Fruit fly (Drosophila melanogaster): ENCODE data around the gene CG14671.

The CG14671 gene

dm6 chr3R:5517002-5517875 lies 47.4 kb downstream of the CG14671 start, which contains the start of gene Itpr (continued):
- TF ChIP-seq CrebB (tag; optimal IDR thresholded peaks at IDR 0.05) (no peak), CG1602 (GFP tag; optimal IDR thresholded peaks at IDR 0.05) (no peak), CG3838 (GFP tag; optimal IDR thresholded peaks at IDR 0.05) (no peak), maf-S (GFP tag; optimal IDR thresholded peaks at IDR 0.05) (no peak), NfI (GFP tag; optimal IDR thresholded peaks at IDR 0.05) (no peak), CG4707 (GFP tag; optimal IDR thresholded peaks at IDR 0.05) (no peak), CG5953 (GFP tag; IDR thresholded peaks at IDR 0.05) (0 out of 2 replicates have a peak, but pooled peaks have one; percentile 11), CG1647 (GFP tag; optimal IDR thresholded peaks at IDR 0.05) (no peak), CG9215 (GFP tag; IDR thresholded peaks at IDR 0.05) (no peak), lab (GFP tag; optimal IDR thresholded peaks at IDR 0.05) (peak; percentile 22), Fer1 (GFP tag; optimal IDR thresholded peaks at IDR 0.05) (peak; percentile 1), CG15696 (tag; optimal IDR thresholded peaks at IDR 0.05) (no peak), Asciz (GFP tag; optimal IDR thresholded peaks at IDR 0.05) (no peak), CG34422 (GFP tag; IDR thresholded peaks at IDR 0.05) (peak; percentile 79; the same call in 2 of the 3 replicates), CG31441 (GFP tag; IDR thresholded peaks at IDR 0.05) (no peak), da (GFP tag; optimal IDR thresholded peaks at IDR 0.05) (no peak), CG15073 (GFP tag; optimal IDR thresholded peaks at IDR 0.05) (no peak), wek (GFP tag; optimal IDR thresholded peaks at IDR 0.05) (no peak), Atf3 (GFP tag; optimal IDR thresholded peaks at IDR 0.05) (no peak), fru (optimal IDR thresholded peaks at IDR 0.05) (no peak), ac (GFP tag; optimal IDR thresholded peaks at IDR 0.05) (peak; percentile 5), CG18011 (GFP tag; optimal IDR thresholded peaks at IDR 0.05) (no peak), CG10366 (GFP tag; IDR thresholded peaks at IDR 0.05) (no peak), CG13123 (GFP tag; optimal IDR thresholded peaks at IDR 0.05) (no peak), pzg (GFP tag; optimal IDR thresholded peaks at IDR 0.05) (peak; percentile 22), CG1792 (GFP tag; optimal IDR thresholded peaks at IDR 0.05) (no peak), Eip74EF (GFP tag; optimal IDR thresholded peaks at IDR 0.05) (peak in 1 of 2 experiments; percentile 55), Usf (GFP tag; optimal IDR thresholded peaks at IDR 0.05) (no peak), CG11456 (GFP tag; IDR thresholded peaks at IDR 0.05) (no peak), CG17385 (GFP tag; optimal IDR thresholded peaks at IDR 0.05) (peak; percentile 69), CG17829 (tag; optimal IDR thresholded peaks at IDR 0.05) (peak; percentile 16), gcm2 (GFP tag; optimal IDR thresholded peaks at IDR 0.05) (no peak), gsb-n (tag; optimal IDR thresholded peaks at IDR 0.05) (no peak), stwl (tag; optimal IDR thresholded peaks at IDR 0.05) (no peak), Poxn (GFP tag; IDR thresholded peaks at IDR 0.05) (no peak), Taf1 (GFP tag; IDR thresholded peaks at IDR 0.05) (no peak), dm (GFP tag; optimal IDR thresholded peaks at IDR 0.05) (peak; percentile 27), ERR (GFP tag; optimal IDR thresholded peaks at IDR 0.05) (no peak), exex (tag; optimal IDR thresholded peaks at IDR 0.05) (no peak), CG8290 (GFP tag; optimal IDR thresholded peaks at IDR 0.05) (no peak), CG8290 (tag; optimal IDR thresholded peaks at IDR 0.05) (no peak), CG12299 (tag; optimal IDR thresholded peaks at IDR 0.05) (no peak), Rx (GFP tag; IDR thresholded peaks at IDR 0.05) (no peak), MTF-1 (GFP tag; optimal IDR thresholded peaks at IDR 0.05; ENCODE audit: borderline replicate concordance) (no peak), CG16813 (GFP tag; IDR thresholded peaks at IDR 0.05; ENCODE audit: partially characterized antibody) (0 out of 3 replicates have a peak, but pooled peaks have one; percentile 12), crc (GFP tag; optimal IDR thresholded peaks at IDR 0.05) (no peak), dmrt11E (tag; optimal IDR thresholded peaks at IDR 0.05) (no peak), sob (GFP tag; IDR thresholded peaks at IDR 0.05) (0 out of 2 replicates have a peak, but pooled peaks have one; percentile 45), wor (GFP tag; IDR thresholded peaks at IDR 0.05) (no peak), en (GFP tag; optimal IDR thresholded peaks at IDR 0.05) (peak; percentile 11)
